Worm (Caenorhabditis elegans): ENCODE data around the gene nhr-288.

The nhr-288 gene

ce11 chrV:18412887-18413286 is 30.4 kb upstream of the nhr-288 start, which contains the start of gene ZK262.2:
TSS of gene ZK262.2 (minus strand) at chrV:18412987.
- TF ChIP-seq ztf-6 (GFP tag; IDR thresholded peaks at IDR 0.05) (no peak), Y56A3A.18 (GFP tag; IDR thresholded peaks at IDR 0.05) (no peak), madf-6 (GFP tag; IDR thresholded peaks at IDR 0.05) (no peak), mcd-1 (GFP tag; IDR thresholded peaks at IDR 0.05) (no peak), ztf-26 (tag; optimal IDR thresholded peaks at IDR 0.05) (no peak), chd-7 (tag; optimal IDR thresholded peaks at IDR 0.05) (no peak), nhr-90 (tag; optimal IDR thresholded peaks at IDR 0.05) (no peak), madf-10 (tag; optimal IDR thresholded peaks at IDR 0.05) (no peak), snpc-1.3 (tag; optimal IDR thresholded peaks at IDR 0.05; ENCODE audit: insufficient read depth) (no peak), dpff-1 (tag; optimal IDR thresholded peaks at IDR 0.05) (no peak), cebp-2 (GFP tag; IDR thresholded peaks at IDR 0.05) (no peak), bed-1 (GFP tag; IDR thresholded peaks at IDR 0.05) (no peak), lin-26 (GFP tag; IDR thresholded peaks at IDR 0.05) (no peak), xnd-1 (tag; optimal IDR thresholded peaks at IDR 0.05) (no peak), nfya-1 (tag; optimal IDR thresholded peaks at IDR 0.05; ENCODE audit: borderline replicate concordance, insufficient read depth) (no peak)

ce11 chrV:18412351-18412750 is 29.9 kb upstream of the nhr-288 start:
- TF ChIP-seq mxl-1 (tag; optimal IDR thresholded peaks at IDR 0.05) (peak; percentile 70), snpc-3.4 (tag; optimal IDR thresholded peaks at IDR 0.05) (peak; percentile 45), tbp1 (GFP tag; optimal IDR thresholded peaks at IDR 0.05) (peak; percentile 92), nfyb-1 (GFP tag; IDR thresholded peaks at IDR 0.05) (no peak), ztf-18 (tag; optimal IDR thresholded peaks at IDR 0.05) (peak; percentile 66), rcor-1 (GFP tag; IDR thresholded peaks at IDR 0.05) (peak; percentile 28; the same call in 1 of the 2 replicates), egl-44 (GFP tag; IDR thresholded peaks at IDR 0.05) (no peak), lin-35 (GFP tag; optimal IDR thresholded peaks at IDR 0.05) (peak in 1 of 3 experiments; percentile 56), T07F8.4 (tag; optimal IDR thresholded peaks at IDR 0.05) (peak; percentile 1), T26A5.8 (tag; optimal IDR thresholded peaks at IDR 0.05) (peak; percentile 25), chd-7 (tag; optimal IDR thresholded peaks at IDR 0.05) (no peak), attf-3 (GFP tag; conservative IDR thresholded peaks at IDR 0.05) (0 out of 2 replicates have a peak, but pooled peaks have one; percentile 20), unc-130 (GFP tag; optimal IDR thresholded peaks at IDR 0.05) (peak; percentile 16), attf-5 (GFP tag; optimal IDR thresholded peaks at IDR 0.05) (peak; percentile 5), rpc-1 (optimal IDR thresholded peaks at IDR 0.05) (peak; percentile 82), rpc-1 (tag; optimal IDR thresholded peaks at IDR 0.05) (peak; percentile 94), Y56A3A.18 (GFP tag; IDR thresholded peaks at IDR 0.05) (peak; percentile 77; the same call in 1 of the 2 replicates), pha-4 (tag; optimal IDR thresholded peaks at IDR 0.05) (no peak), B0261.1 (tag; optimal IDR thresholded peaks at IDR 0.05) (peak; percentile 85), snpc-1.3 (tag; optimal IDR thresholded peaks at IDR 0.05; ENCODE audit: insufficient read depth) (peak; percentile 79), snpc-1.1 (tag; optimal IDR thresholded peaks at IDR 0.05; ENCODE audit: insufficient read depth) (peak; percentile 44), rec-8 (tag; optimal IDR thresholded peaks at IDR 0.05) (peak in 1 of 2 experiments; percentile 33), Y53G8AR.9 (GFP tag; conservative IDR thresholded peaks at IDR 0.05) (peak; percentile 38; the same call in 1 of the 2 replicates), ama-1 (optimal IDR thresholded peaks at IDR 0.05) (no peak), ama-1 (GFP tag; optimal IDR thresholded peaks at IDR 0.05) (peak in 1 of 2 experiments; percentile 31), F49E8.2 (tag; optimal IDR thresholded peaks at IDR 0.05; ENCODE audit: insufficient read depth) (peak; percentile 50), F57A8.1 (GFP tag; optimal IDR thresholded peaks at IDR 0.05) (no peak), cebp-2 (GFP tag; IDR thresholded peaks at IDR 0.05) (no peak), nhr-90 (tag; optimal IDR thresholded peaks at IDR 0.05) (peak; percentile 52), fkh-3 (tag; optimal IDR thresholded peaks at IDR 0.05) (no peak), ekl-4 (GFP tag; IDR thresholded peaks at IDR 0.05) (peak; percentile 35; the same call in 1 of the 2 replicates), atf-7 (tag; optimal IDR thresholded peaks at IDR 0.05) (no peak), lsl-1 (GFP tag; optimal IDR thresholded peaks at IDR 0.05) (peak; percentile 3), zfh-2 (GFP tag; conservative IDR thresholded peaks at IDR 0.05) (no peak), nhr-80 (tag; optimal IDR thresholded peaks at IDR 0.05) (peak; percentile 2), ceh-27 (GFP tag; optimal IDR thresholded peaks at IDR 0.05) (no peak), ceh-79 (tag; optimal IDR thresholded peaks at IDR 0.05) (no peak), lin-26 (GFP tag; IDR thresholded peaks at IDR 0.05) (peak; percentile 79)

All from whole organism, young adult.